Worm (Caenorhabditis elegans): ENCODE results near the gene plx-1.

Gene plx-1

DNA sequence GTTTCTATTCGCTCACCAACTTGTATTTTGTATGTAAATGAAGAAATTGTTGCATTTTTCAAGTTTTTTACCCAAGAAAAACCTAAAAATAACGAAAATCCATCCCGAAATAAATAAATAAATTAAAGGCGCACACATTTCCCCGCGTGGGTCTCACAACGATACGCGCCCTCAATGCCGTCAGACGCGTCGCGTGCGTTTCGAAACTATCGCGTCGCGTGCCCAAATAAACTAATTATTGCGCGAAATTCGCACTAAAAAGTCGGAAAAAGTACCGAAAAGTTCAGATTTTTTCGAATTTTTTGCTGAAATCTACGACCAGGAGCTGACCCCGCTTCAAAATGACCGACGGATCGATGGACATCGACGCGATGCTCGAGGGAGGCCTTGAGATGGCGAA, 53.1 kb downstream of the plx-1 start, which contains the start of gene rbm-39 (continued):
- TF ChIP-seq daf-8 (GFP tag; IDR thresholded peaks at IDR 0.05) (no peak), attf-4 (tag; optimal IDR thresholded peaks at IDR 0.05) (no peak), php-3 (GFP tag; IDR thresholded peaks at IDR 0.05) (no peak), lin-1 (GFP tag; IDR thresholded peaks at IDR 0.05) (no peak)

- TF ChIP-seq aha-1 (tag) (peak; percentile 38), ceh-44 (GFP tag; IDR thresholded peaks at IDR 0.05) (no peak), saeg-2 (GFP tag; IDR thresholded peaks at IDR 0.05) (no peak), R02D3.7 (tag; optimal IDR thresholded peaks at IDR 0.05) (no peak), attf-4 (tag; optimal IDR thresholded peaks at IDR 0.05) (no peak), hmg-1.1 (GFP tag; IDR thresholded peaks at IDR 0.05) (no peak), unc-130 (GFP tag; optimal IDR thresholded peaks at IDR 0.05) (no peak), madf-9 (GFP tag; conservative IDR thresholded peaks at IDR 0.05) (no peak), hlh-30 (tag; optimal IDR thresholded peaks at IDR 0.05; ENCODE audit: insufficient read depth) (no peak), tag-97 (GFP tag; IDR thresholded peaks at IDR 0.05) (no peak), daf-8 (GFP tag; IDR thresholded peaks at IDR 0.05) (no peak), nhr-41 (GFP tag; IDR thresholded peaks at IDR 0.05) (no peak), set-16 (GFP tag; IDR thresholded peaks at IDR 0.05) (peak; percentile 88), lin-15B (tag; optimal IDR thresholded peaks at IDR 0.05) (no peak), F10B5.3 (tag; optimal IDR thresholded peaks at IDR 0.05) (no peak), arid-1 (GFP tag; conservative IDR thresholded peaks at IDR 0.05) (no peak), aly-2 (tag; optimal IDR thresholded peaks at IDR 0.05) (no peak), unc-62 (GFP tag; optimal IDR thresholded peaks at IDR 0.05 in 1 of 2) (no peak), unc-62 (tag; optimal IDR thresholded peaks at IDR 0.05) (no peak), mes-2 (tag; optimal IDR thresholded peaks at IDR 0.05; ENCODE audit: poor library complexity, severe bottlenecking) (peak; percentile 13), F49E8.2 (tag; optimal IDR thresholded peaks at IDR 0.05; ENCODE audit: borderline replicate concordance) (no peak), zfp-2 (tag; optimal IDR thresholded peaks at IDR 0.05) (no peak), mxl-2 (GFP tag; conservative IDR thresholded peaks at IDR 0.05) (no peak), hif-1 (tag; optimal IDR thresholded peaks at IDR 0.05) (no peak), dmd-6 (GFP tag; IDR thresholded peaks at IDR 0.05) (no peak), dmd-9 (GFP tag; IDR thresholded peaks at IDR 0.05) (no peak), gei-8 (GFP tag; optimal IDR thresholded peaks at IDR 0.05) (no peak)
These were observed 54.0 kb downstream of the plx-1 start for ce11 chrIV:1013233-1013798.

DNA sequence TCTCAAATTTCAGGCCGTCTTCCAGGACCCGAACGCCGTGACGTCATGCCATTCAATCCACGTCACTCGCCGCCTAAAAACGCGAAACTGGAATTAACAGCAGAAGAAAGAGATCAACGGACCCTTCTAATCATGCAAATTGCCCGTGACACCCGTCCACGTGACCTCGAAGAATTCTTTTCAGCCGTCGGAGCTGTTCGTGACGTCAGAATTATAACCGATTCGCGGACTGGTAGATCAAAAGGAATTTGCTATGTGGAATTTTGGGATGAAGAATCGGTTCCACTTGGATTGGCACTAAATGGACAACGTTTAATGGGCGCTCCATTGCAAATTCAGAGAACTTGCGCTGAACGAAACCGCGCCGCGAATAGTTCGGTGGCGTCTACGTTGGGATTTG, 56.1 kb downstream of the plx-1 start:
- TF ChIP-seq mdl-1 (tag; optimal IDR thresholded peaks at IDR 0.05) (no peak), unc-62 (GFP tag; optimal IDR thresholded peaks at IDR 0.05 in 1 of 2) (peak in 1 of 2 experiments; percentile 94), unc-62 (tag; optimal IDR thresholded peaks at IDR 0.05) (no peak)

DNA sequence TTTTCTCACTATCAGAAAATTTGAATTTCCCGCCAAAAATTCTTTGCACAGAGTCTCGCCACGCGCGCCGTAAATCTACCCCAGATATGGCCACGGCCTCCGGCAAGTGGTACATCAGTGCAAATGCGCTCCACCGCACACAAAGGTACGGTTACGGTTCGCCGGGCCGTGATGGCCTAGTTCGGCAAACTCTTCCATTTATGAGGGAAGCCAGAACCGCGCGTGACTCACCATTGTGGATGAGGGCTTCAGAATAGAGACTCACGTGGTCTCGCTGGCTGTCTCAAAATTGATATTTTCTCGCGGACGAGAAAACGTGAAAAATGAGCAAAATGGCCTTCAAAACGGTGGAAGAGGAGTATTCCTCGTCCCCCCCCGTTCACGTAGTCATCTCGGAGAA, 60.5 kb downstream of the plx-1 start:
- TF ChIP-seq D1046.2 (GFP tag; IDR thresholded peaks at IDR 0.05) (0 out of 2 replicates have a peak, but pooled peaks have one; percentile 61), egl-43 (GFP tag; IDR thresholded peaks at IDR 0.05) (0 out of 2 replicates have a peak, but pooled peaks have one; percentile 44), nhr-237 (tag; optimal IDR thresholded peaks at IDR 0.05) (no peak), madf-9 (GFP tag; conservative IDR thresholded peaks at IDR 0.05) (no peak), lin-1 (GFP tag; IDR thresholded peaks at IDR 0.05) (no peak), mes-2 (tag; optimal IDR thresholded peaks at IDR 0.05; ENCODE audit: poor library complexity, severe bottlenecking) (no peak), set-16 (GFP tag; IDR thresholded peaks at IDR 0.05) (peak; percentile 19; the same call in 1 of the 2 replicates), lin-38 (GFP tag; IDR thresholded peaks at IDR 0.05) (peak; percentile 50), Y105C5A.15 (GFP tag; IDR thresholded peaks at IDR 0.05) (no peak)

Data from whole organism, L4 larva.